Fruit fly (Drosophila melanogaster) whole organism, embryonic: ENCODE results near the gene ZIPIC.

ENCODE experiments used
- Atf6 ChIP-seq: fragments of 200-800 bp; sonication (Bioruptor generic); IDR thresholded peaks from 2 replicates; pipeline ENCODE4 v1.3.6; 2022; ENCODE audit warnings: missing biosample characterization, missing genetic modification characterization
- CG10274 ChIP-seq: fragments of 200-800 bp; sonication (Bioruptor generic); optimal IDR thresholded peaks from 3 replicates; lab custom pipeline; 2017; ENCODE audit warnings: missing biosample characterization, mild to moderate bottlenecking, missing genetic modification characterization
- CG10959 ChIP-seq: fragments of 200-800 bp; sonication (Bioruptor generic); IDR thresholded peaks from 2 replicates; pipeline ENCODE4 v1.3.6; 2022; ENCODE audit warnings: missing biosample characterization, missing genetic modification characterization
- CG11085 ChIP-seq: fragments of 200-800 bp; sonication (Bioruptor generic); IDR thresholded peaks from 2 replicates; pipeline ENCODE4 v1.3.6; 2022; ENCODE audit warnings: missing biosample characterization, missing genetic modification characterization
- CG12659 ChIP-seq: fragments of 200-800 bp; sonication (Bioruptor generic); optimal IDR thresholded peaks from 3 replicates; lab custom pipeline; 2017; ENCODE audit warnings: mild to moderate bottlenecking, missing biosample characterization, missing genetic modification reagents, missing genetic modification characterization
- CG13296 ChIP-seq: fragments of 200-800 bp; sonication (Bioruptor generic); optimal IDR thresholded peaks from 3 replicates; lab custom pipeline; 2018; ENCODE audit warnings: missing biosample characterization, mild to moderate bottlenecking, missing genetic modification characterization
- CG14441 ChIP-seq: fragments of 200-800 bp; sonication (Bioruptor generic); IDR thresholded peaks from 2 replicates; pipeline ENCODE4 v1.3.6; 2022; ENCODE audit warnings: missing biosample characterization, missing genetic modification characterization
- CG14710 ChIP-seq: fragments of 200-800 bp; sonication (Bioruptor generic); optimal IDR thresholded peaks from 3 replicates; lab custom pipeline; 2019; ENCODE audit warnings: missing biosample characterization, mild to moderate bottlenecking, missing genetic modification characterization, moderate library complexity
- CG14860 ChIP-seq: fragments of 200-800 bp; sonication (Bioruptor generic); IDR thresholded peaks from 3 replicates; pipeline ENCODE4 v1.3.6; 2022; ENCODE audit warnings: missing biosample characterization, missing genetic modification characterization; ENCODE audit not compliant: partially characterized antibody
- CG16863 ChIP-seq: fragments of 200-800 bp; sonication (Bioruptor generic); optimal IDR thresholded peaks from 3 replicates; lab custom pipeline; 2016; ENCODE audit warnings: missing biosample characterization, missing genetic modification characterization
- CG17328 ChIP-seq: fragments of 200-800 bp; sonication (Bioruptor generic); IDR thresholded peaks from 2 replicates; pipeline ENCODE4 v1.3.6; 2022; ENCODE audit warnings: missing biosample characterization, missing genetic modification characterization
- CG17568 ChIP-seq: fragments of 200-800 bp; sonication (Bioruptor generic); optimal IDR thresholded peaks from 2 replicates; lab custom pipeline; 2018; ENCODE audit warnings: missing biosample characterization, mild to moderate bottlenecking, missing genetic modification characterization, moderate library complexity
- CG17829 ChIP-seq: fragments of 200-800 bp; optimal IDR thresholded peaks from 2 replicates; lab custom pipeline; 2019; ENCODE audit warnings: missing biosample characterization, mild to moderate bottlenecking, missing genetic modification characterization, moderate library complexity
- CG30403 ChIP-seq: fragments of 200-800 bp; sonication (Bioruptor generic); optimal IDR thresholded peaks from 3 replicates; lab custom pipeline; 2016; ENCODE audit warnings: missing biosample characterization, missing genetic modification characterization
- CG3407 ChIP-seq: fragments of 200-800 bp; sonication (Bioruptor generic); optimal IDR thresholded peaks from 2 replicates; lab custom pipeline; 2018; ENCODE audit warnings: missing biosample characterization, mild to moderate bottlenecking, missing genetic modification characterization
- CG42726 ChIP-seq: fragments of 200-800 bp; sonication (Bioruptor generic); IDR thresholded peaks from 2 replicates; pipeline ENCODE4 v1.3.6; 2022; ENCODE audit warnings: missing biosample characterization, missing genetic modification characterization; ENCODE audit not compliant: partially characterized antibody
- CG7271 ChIP-seq: fragments of 200-800 bp; sonication (Bioruptor generic); optimal IDR thresholded peaks from 2 replicates; lab custom pipeline; 2018; ENCODE audit warnings: missing biosample characterization, mild to moderate bottlenecking, missing genetic modification characterization, moderate library complexity
- CG7928 ChIP-seq: fragments of 200-800 bp; sonication (Bioruptor generic); optimal IDR thresholded peaks from 2 replicates; lab custom pipeline; 2017; ENCODE audit warnings: missing biosample characterization, mild to moderate bottlenecking, missing genetic modification characterization
- CG9817 ChIP-seq: fragments of 200-800 bp; sonication (Bioruptor generic); optimal IDR thresholded peaks from 2 replicates; lab custom pipeline; 2018; ENCODE audit warnings: missing biosample characterization, mild to moderate bottlenecking, missing genetic modification characterization, moderate library complexity
- CG9876 ChIP-seq: fragments of 200-800 bp; sonication (Bioruptor generic); optimal IDR thresholded peaks from 2 replicates; lab custom pipeline; 2016; ENCODE audit warnings: missing biosample characterization, missing genetic modification characterization
- Dad ChIP-seq: fragments of 200-800 bp; sonication (Bioruptor generic); optimal IDR thresholded peaks from 3 replicates; lab custom pipeline; 2016; ENCODE audit warnings: missing biosample characterization, missing genetic modification characterization
- Drgx ChIP-seq: fragments of 200-800 bp; sonication (Bioruptor generic); IDR thresholded peaks from 2 replicates; pipeline ENCODE4 v1.3.6; 2022; ENCODE audit warnings: missing biosample characterization, missing genetic modification characterization
- Eip74EF ChIP-seq, 2 experiments: fragments of 200-800 bp in 1 of 2; fragments of >200 bp in 1 of 2; sonication (Bioruptor generic) in 1 of 2; optimal IDR thresholded peaks; 2 replicates each; lab custom pipeline; 2017 to 2019; ENCODE audit warnings: missing biosample characterization in 2 of 2, missing genetic modification characterization in 2 of 2, mild to moderate bottlenecking in 1 of 2, moderate library complexity in 1 of 2
- HmgD ChIP-seq: fragments of 200-800 bp; sonication (Bioruptor generic); optimal IDR thresholded peaks from 3 replicates; lab custom pipeline; 2016; ENCODE audit warnings: missing biosample characterization, missing genetic modification characterization
- NK7.1 ChIP-seq: fragments of 200-800 bp; sonication (Bioruptor generic); optimal IDR thresholded peaks from 3 replicates; lab custom pipeline; 2016; ENCODE audit warnings: missing biosample characterization, missing genetic modification characterization
- Nf-YA ChIP-seq: fragments of 200-800 bp; sonication (Bioruptor generic); IDR thresholded peaks from 2 replicates; pipeline ENCODE4 v1.3.6; 2022; ENCODE audit warnings: missing biosample characterization, missing genetic modification characterization
- Rfx ChIP-seq: fragments of 200-800 bp; sonication (Bioruptor generic); IDR thresholded peaks from 2 replicates; pipeline ENCODE4 v1.3.6; 2022; ENCODE audit warnings: missing biosample characterization, missing genetic modification characterization
- Side ChIP-seq: fragments of 200-800 bp; sonication (Bioruptor generic); optimal IDR thresholded peaks from 2 replicates; lab custom pipeline; 2016; ENCODE audit warnings: missing biosample characterization, missing genetic modification characterization
- Sox100B ChIP-seq: fragments of 200-800 bp; sonication (Bioruptor generic); optimal IDR thresholded peaks from 3 replicates; lab custom pipeline; 2018; ENCODE audit warnings: missing biosample characterization, mild to moderate bottlenecking, missing genetic modification characterization
- Xbp1 ChIP-seq: fragments of 200-800 bp; sonication (Bioruptor generic); optimal IDR thresholded peaks from 3 replicates; lab custom pipeline; 2016; ENCODE audit warnings: missing biosample characterization, mild to moderate bottlenecking, missing genetic modification characterization
- ase ChIP-seq: fragments of 200-800 bp; sonication (Bioruptor generic); IDR thresholded peaks from 3 replicates; pipeline ENCODE4 v1.3.6; 2022; ENCODE audit warnings: missing biosample characterization, missing genetic modification characterization
- bowl ChIP-seq: fragments of 200-800 bp; sonication (Bioruptor generic); IDR thresholded peaks from 2 replicates; pipeline ENCODE4 v1.3.6; 2022; ENCODE audit warnings: missing biosample characterization, missing genetic modification characterization
- cas ChIP-seq: fragments of 200-800 bp; sonication (Bioruptor generic); IDR thresholded peaks from 2 replicates; pipeline ENCODE4 v1.3.6; 2022; ENCODE audit warnings: missing biosample characterization, missing genetic modification characterization
- caup ChIP-seq: fragments of 200-800 bp; sonication (Bioruptor generic); optimal IDR thresholded peaks from 3 replicates; lab custom pipeline; 2017; ENCODE audit warnings: missing biosample characterization, mild to moderate bottlenecking, missing genetic modification characterization, moderate library complexity; ENCODE audit not compliant: severe bottlenecking
- cg ChIP-seq: fragments of 200-800 bp; sonication (Bioruptor generic); optimal IDR thresholded peaks from 3 replicates; lab custom pipeline; 2019; ENCODE audit warnings: missing biosample characterization, mild to moderate bottlenecking, missing genetic modification characterization, moderate library complexity
- cwo ChIP-seq: fragments of 200-800 bp; sonication (Bioruptor generic); optimal IDR thresholded peaks from 3 replicates; lab custom pipeline; 2017; ENCODE audit warnings: missing biosample characterization, missing genetic modification characterization, mild to moderate bottlenecking, moderate library complexity, missing genetic modification reagents
- disco-r ChIP-seq: fragments of 200-800 bp; sonication (Bioruptor generic); optimal IDR thresholded peaks from 2 replicates; lab custom pipeline; 2016; ENCODE audit warnings: missing biosample characterization, missing genetic modification characterization
- gcm2 ChIP-seq: fragments of 200-800 bp; sonication (Bioruptor generic); optimal IDR thresholded peaks from 2 replicates; lab custom pipeline; 2016; ENCODE audit warnings: missing biosample characterization, missing genetic modification characterization
- hbn ChIP-seq: fragments of 200-800 bp; sonication (Bioruptor generic); IDR thresholded peaks from 2 replicates; pipeline ENCODE4 v1.3.6; 2022; ENCODE audit warnings: missing biosample characterization, missing genetic modification characterization; ENCODE audit not compliant: partially characterized antibody
- jigr1 ChIP-seq: fragments of 200-800 bp; sonication (Bioruptor generic); IDR thresholded peaks from 3 replicates; pipeline ENCODE4 v1.3.6; 2022; ENCODE audit warnings: missing biosample characterization, missing genetic modification characterization
- knrl ChIP-seq: fragments of 200-800 bp; sonication (Bioruptor generic); IDR thresholded peaks from 3 replicates; pipeline ENCODE4 v1.3.6; 2022; ENCODE audit warnings: missing biosample characterization, missing genetic modification characterization; ENCODE audit not compliant: partially characterized antibody
- lab ChIP-seq: fragments of 200-800 bp; sonication (Bioruptor generic); optimal IDR thresholded peaks from 3 replicates; lab custom pipeline; 2017; ENCODE audit warnings: missing biosample characterization, missing genetic modification characterization, mild to moderate bottlenecking, moderate library complexity, missing genetic modification reagents
- lmd ChIP-seq: fragments of 200-800 bp; sonication (Bioruptor generic); IDR thresholded peaks from 2 replicates; pipeline ENCODE4 v1.3.6; 2022; ENCODE audit warnings: missing biosample characterization, missing genetic modification characterization
- lola ChIP-seq, 3 experiments: fragments of >200 bp in 2 of 3; fragments of 200-800 bp in 1 of 3; sonication (Bioruptor generic) in 1 of 3; optimal IDR thresholded peaks; 2 replicates each; lab custom pipeline; 2017 to 2019; ENCODE audit warnings: missing biosample characterization in 3 of 3, missing genetic modification characterization in 3 of 3, mild to moderate bottlenecking in 1 of 3, moderate library complexity in 1 of 3
- mirr ChIP-seq: fragments of 200-800 bp; sonication (Bioruptor generic); optimal IDR thresholded peaks from 3 replicates; lab custom pipeline; 2018; ENCODE audit warnings: missing biosample characterization, mild to moderate bottlenecking, missing genetic modification characterization
- shn ChIP-seq: fragments of 200-800 bp; sonication (Bioruptor generic); optimal IDR thresholded peaks from 3 replicates; lab custom pipeline; 2016; ENCODE audit warnings: missing biosample characterization, missing genetic modification characterization
- tio ChIP-seq: fragments of 200-800 bp; sonication (Bioruptor generic); optimal IDR thresholded peaks from 2 replicates; lab custom pipeline; 2017; ENCODE audit warnings: missing biosample characterization, missing genetic modification characterization, inconsistent platforms
- vnd ChIP-seq: fragments of 200-800 bp; sonication (Bioruptor generic); IDR thresholded peaks from 3 replicates; pipeline ENCODE4 v1.3.6; 2022; ENCODE audit warnings: missing biosample characterization, missing genetic modification characterization; ENCODE audit not compliant: partially characterized antibody

Gene ZIPIC

dm6 chr3R:30012602-30013489 is 23.8 kb downstream of the ZIPIC start (continued):
- TF ChIP-seq CG17829: no peak
- TF ChIP-seq cas (GFP tag; lab: Robert Waterston, UW): no peak
- no peak for TF ChIP-seq CG14710 (tag; lab: Kevin White, UChicago)
- TF ChIP-seq CG17328 (GFP tag; lab: Robert Waterston, UW): no peak
- TF ChIP-seq CG14860: no peak
- TF ChIP-seq CG7928: no peak
- TF ChIP-seq shn (GFP tag; lab: Kevin White, UChicago): no peak
- TF ChIP-seq mirr: peak; percentile 64
- no peak for TF ChIP-seq CG17568 (GFP tag; lab: Kevin White, UChicago)
- TF ChIP-seq Side (GFP tag; lab: Kevin White, UChicago): no peak
- no peak for TF ChIP-seq ase
- peak; percentile 7 for TF ChIP-seq caup (GFP tag; lab: Kevin White, UChicago)
- TF ChIP-seq HmgD (GFP tag; lab: Kevin White, UChicago): no peak
- TF ChIP-seq Xbp1 (GFP tag; lab: Kevin White, UChicago): peak; percentile 18
- no peak for TF ChIP-seq tio (GFP tag; lab: Kevin White, UChicago)
- TF ChIP-seq Rfx (GFP tag; lab: Robert Waterston, UW): peak; percentile 65
- TF ChIP-seq lab (GFP tag; lab: Kevin White, UChicago): peak; percentile 56
- TF ChIP-seq Atf6 (GFP tag; lab: Robert Waterston, UW): peak; percentile 54
- TF ChIP-seq CG9817 (tag; lab: Kevin White, UChicago): no peak
- TF ChIP-seq CG3407 (GFP tag; lab: Kevin White, UChicago): no peak
- TF ChIP-seq lola (GFP tag; optimal IDR thresholded peaks at IDR 0.05; lab: Kevin White, UChicago): no peak
- no peak for TF ChIP-seq Eip74EF (GFP tag; optimal IDR thresholded peaks at IDR 0.05; lab: Kevin White, UChicago)
- TF ChIP-seq Sox100B (GFP tag; lab: Kevin White, UChicago): no peak
- no peak for TF ChIP-seq CG42726 (GFP tag; lab: Robert Waterston, UW)
- TF ChIP-seq disco-r: no peak
- TF ChIP-seq CG7271 (tag; lab: Kevin White, UChicago): no peak
- no peak for TF ChIP-seq gcm2 (GFP tag; lab: Kevin White, UChicago)
- peak; percentile 42; the same call in 1 of the 2 replicates for TF ChIP-seq lmd (GFP tag; lab: Robert Waterston, UW)
- TF ChIP-seq Nf-YA (GFP tag; lab: Robert Waterston, UW): no peak
- TF ChIP-seq CG10959 (GFP tag; lab: Robert Waterston, UW): no peak
- no peak for TF ChIP-seq CG9876 (GFP tag; lab: Kevin White, UChicago)
- 0 out of 2 replicates have a peak, but pooled peaks have one; percentile 39 for TF ChIP-seq CG11085
- peak; percentile 59 for TF ChIP-seq Drgx
- TF ChIP-seq CG10274 (GFP tag; lab: Kevin White, UChicago): peak; percentile 85
- no peak for TF ChIP-seq NK7.1 (GFP tag; lab: Kevin White, UChicago)
- no peak for TF ChIP-seq hbn (GFP tag; lab: Robert Waterston, UW)
- TF ChIP-seq CG14441: 0 out of 2 replicates have a peak, but pooled peaks have one; percentile 42
- TF ChIP-seq cg (GFP tag; lab: Kevin White, UChicago): no peak
- no peak for TF ChIP-seq Dad (GFP tag; lab: Kevin White, UChicago)
- TF ChIP-seq CG12659 (GFP tag; lab: Kevin White, UChicago): peak; percentile 11
- peak; percentile 95 for TF ChIP-seq cwo (GFP tag; lab: Kevin White, UChicago)
- TF ChIP-seq knrl (GFP tag; lab: Robert Waterston, UW): no peak
- TF ChIP-seq jigr1 (GFP tag; lab: Robert Waterston, UW): no peak
- no peak for TF ChIP-seq CG13296 (GFP tag; lab: Kevin White, UChicago)
- no peak for TF ChIP-seq CG30403
- no peak for TF ChIP-seq vnd (GFP tag; lab: Robert Waterston, UW)
- TF ChIP-seq bowl (GFP tag; lab: Robert Waterston, UW): no peak
- no peak for TF ChIP-seq CG16863 (GFP tag; lab: Kevin White, UChicago)
